Fruit fly (Drosophila melanogaster): Measurements from ENCODE around the gene Dhfr.
A peak's percentile ranks its signal among the peaks of the same experiment; 100 is the strongest.

Gene Dhfr

dm6 chr3R:16480995-16481394 lies at the start of gene Dhfr:
Gene Dhfr (plus strand): TSS chr3R:16481167.
- no peak for TF ChIP-seq pan (optimal IDR thresholded peaks at IDR 0.05)
- TF ChIP-seq Dll (optimal IDR thresholded peaks at IDR 0.05), result no peak
- no peak for TF ChIP-seq usp (GFP tag; optimal IDR thresholded peaks at IDR 0.05)
- TF ChIP-seq CG8478 (optimal IDR thresholded peaks at IDR 0.05), result no peak
- TF ChIP-seq EcR (GFP tag; optimal IDR thresholded peaks at IDR 0.05), result no peak

- no peak for TF ChIP-seq psq (optimal IDR thresholded peaks at IDR 0.05)
- no peak for TF ChIP-seq usp (GFP tag; optimal IDR thresholded peaks at IDR 0.05)
- TF ChIP-seq pan (optimal IDR thresholded peaks at IDR 0.05), result no peak
- no peak for TF ChIP-seq EcR (GFP tag; optimal IDR thresholded peaks at IDR 0.05)
- TF ChIP-seq Dll (optimal IDR thresholded peaks at IDR 0.05), result no peak
- no peak for TF ChIP-seq CG8478 (optimal IDR thresholded peaks at IDR 0.05)
These were observed 49.3 kb upstream of the Dhfr start for dm6 chr3R:16431707-16432106.

dm6 chr3R:16432665-16433065 lies 48.3 kb upstream of the Dhfr start, which contains the start of gene Fntb:
Gene Fntb (plus strand): TSS chr3R:16432998.
- TF ChIP-seq EcR (GFP tag; optimal IDR thresholded peaks at IDR 0.05) (no peak), pan (optimal IDR thresholded peaks at IDR 0.05) (no peak), CG8478 (optimal IDR thresholded peaks at IDR 0.05) (no peak), psq (optimal IDR thresholded peaks at IDR 0.05) (no peak), Dll (optimal IDR thresholded peaks at IDR 0.05) (no peak), usp (GFP tag; optimal IDR thresholded peaks at IDR 0.05) (no peak)

- TF ChIP-seq usp (GFP tag; optimal IDR thresholded peaks at IDR 0.05) (no peak), EcR (GFP tag; optimal IDR thresholded peaks at IDR 0.05) (no peak), Dll (optimal IDR thresholded peaks at IDR 0.05) (no peak), psq (optimal IDR thresholded peaks at IDR 0.05) (no peak), pan (optimal IDR thresholded peaks at IDR 0.05) (no peak)
These were observed 46.4 kb upstream of the Dhfr start, which contains the start of gene CG14881 for dm6 chr3R:16434599-16434998. Gene CG14881 (plus strand): TSS chr3R:16434899.

- TF ChIP-seq Dll (optimal IDR thresholded peaks at IDR 0.05) (no peak), psq (optimal IDR thresholded peaks at IDR 0.05) (no peak), EcR (GFP tag; optimal IDR thresholded peaks at IDR 0.05) (no peak), usp (GFP tag; optimal IDR thresholded peaks at IDR 0.05) (no peak), CG8478 (optimal IDR thresholded peaks at IDR 0.05) (no peak), pan (optimal IDR thresholded peaks at IDR 0.05) (no peak)
These were observed 44.5 kb upstream of the Dhfr start, which contains the start of gene mRpS33 for dm6 chr3R:16436374-16437037. Gene mRpS33 (minus strand): TSS chr3R:16436597.

- no peak for TF ChIP-seq EcR (GFP tag; optimal IDR thresholded peaks at IDR 0.05)
- no peak for TF ChIP-seq pan (optimal IDR thresholded peaks at IDR 0.05)
These were observed 39.5 kb upstream of the Dhfr start, which contains the start of gene ema for dm6 chr3R:16441367-16441923. Gene ema (minus strand): TSS chr3R:16441661.

- TF ChIP-seq pan (optimal IDR thresholded peaks at IDR 0.05), result no peak
- TF ChIP-seq usp (GFP tag; optimal IDR thresholded peaks at IDR 0.05), result no peak
- no peak for TF ChIP-seq CG8478 (optimal IDR thresholded peaks at IDR 0.05)
- TF ChIP-seq EcR (GFP tag; optimal IDR thresholded peaks at IDR 0.05), result no peak
- no peak for TF ChIP-seq psq (optimal IDR thresholded peaks at IDR 0.05)
These were observed 38.0 kb upstream of the Dhfr start, which contains the start of the genes Ttc1 and CG14882 for dm6 chr3R:16442937-16443336. Gene Ttc1 (minus strand): TSS chr3R:16443007. Gene CG14882 (plus strand): TSS chr3R:16443207.

dm6 chr3R:16446836-16447235 lies 34.1 kb upstream of the Dhfr start:
- no peak for TF ChIP-seq usp (GFP tag; optimal IDR thresholded peaks at IDR 0.05)
- no peak for TF ChIP-seq EcR (GFP tag; optimal IDR thresholded peaks at IDR 0.05)
- TF ChIP-seq Dll (optimal IDR thresholded peaks at IDR 0.05), result no peak
- TF ChIP-seq psq (optimal IDR thresholded peaks at IDR 0.05), result no peak
- no peak for TF ChIP-seq CG8478 (optimal IDR thresholded peaks at IDR 0.05)
- no peak for TF ChIP-seq pan (optimal IDR thresholded peaks at IDR 0.05)

dm6 chr3R:16447448-16448045 lies 33.4 kb upstream of the Dhfr start:
- TF ChIP-seq usp (GFP tag; optimal IDR thresholded peaks at IDR 0.05) (no peak), CG8478 (optimal IDR thresholded peaks at IDR 0.05) (no peak)

- TF ChIP-seq usp (GFP tag; optimal IDR thresholded peaks at IDR 0.05) (no peak), pan (optimal IDR thresholded peaks at IDR 0.05) (no peak), CG8478 (optimal IDR thresholded peaks at IDR 0.05) (no peak), psq (optimal IDR thresholded peaks at IDR 0.05) (no peak), Dll (optimal IDR thresholded peaks at IDR 0.05) (no peak), EcR (GFP tag; optimal IDR thresholded peaks at IDR 0.05) (no peak)
These were observed 32.4 kb upstream of the Dhfr start for dm6 chr3R:16448378-16449134.

- no peak for TF ChIP-seq CG8478 (optimal IDR thresholded peaks at IDR 0.05)
- peak in 1 of 2 experiments; percentile 34 for TF ChIP-seq EcR (GFP tag; optimal IDR thresholded peaks at IDR 0.05)
These were observed 31.6 kb upstream of the Dhfr start for dm6 chr3R:16449187-16449973.

Data from whole organism.